Worm (Caenorhabditis elegans) whole organism, L1 larva: Measurements from ENCODE around the gene W09D10.4.
A peak's percentile ranks its signal among the peaks of the same experiment; 100 is the strongest.

Source experiments
- C04F5.9 ChIP-seq: sonication (generic microtip); optimal IDR thresholded peaks from 2 replicates; lab custom pipeline; 2016; ENCODE audit warnings: missing genetic modification characterization, missing compliant biosample characterization
- C34B4.2 ChIP-seq: sonication (generic microtip); optimal IDR thresholded peaks from 2 replicates; lab custom pipeline; 2017; ENCODE audit warnings: mild to moderate bottlenecking, missing genetic modification characterization, missing compliant biosample characterization
- F16B12.6 ChIP-seq: fragments of 150-350 bp; optimal IDR thresholded peaks from 2 replicates; lab custom pipeline; 2014; ENCODE audit warnings: missing biosample characterization, missing genetic modification characterization
- Y116A8C.19 ChIP-seq: sonication (generic microtip); optimal IDR thresholded peaks from 2 replicates; lab custom pipeline; 2016; ENCODE audit warnings: missing compliant biosample characterization, missing genetic modification characterization, borderline replicate concordance
- aha-1 ChIP-seq: fragments of 150-350 bp; optimal IDR thresholded peaks from 2 replicates; lab custom pipeline; 2014; ENCODE audit warnings: missing biosample characterization, missing genetic modification characterization
- ceh-82 ChIP-seq, 3 experiments: fragments of 150-350 bp in 1 of 3; sonication (generic microtip) in 2 of 3; optimal IDR thresholded peaks; 2 replicates each; lab custom pipeline; 2014 to 2017; ENCODE audit warnings: missing biosample characterization in 3 of 3, missing genetic modification characterization in 3 of 3
- ceh-88 ChIP-seq: fragments of 200-800 bp; sonication (Bioruptor generic); IDR thresholded peaks from 2 replicates; pipeline ENCODE4 v1.3.6; 2022; ENCODE audit warnings: missing genetic modification characterization, missing compliant biosample characterization
- ceh-90 ChIP-seq: sonication (generic microtip); optimal IDR thresholded peaks from 2 replicates; lab custom pipeline; 2016; ENCODE audit warnings: missing genetic modification characterization, missing compliant biosample characterization
- ces-1 ChIP-seq: fragments of 150-350 bp; optimal IDR thresholded peaks from 2 replicates; lab custom pipeline; 2014; ENCODE audit warnings: missing biosample characterization, missing genetic modification reagents, missing genetic modification characterization
- dpl-1 ChIP-seq, 3 experiments: fragments of 150-350 bp in 2 of 3; sonication (generic microtip) in 1 of 3; optimal IDR thresholded peaks; 2 replicates each; lab custom pipeline; 2014 to 2017; ENCODE audit warnings: missing biosample characterization in 3 of 3, missing genetic modification characterization in 3 of 3, missing genetic modification reagents in 3 of 3
- dsc-1 ChIP-seq: sonication (generic microtip); optimal IDR thresholded peaks from 2 replicates; lab custom pipeline; 2016; ENCODE audit warnings: mild to moderate bottlenecking, missing genetic modification characterization, missing compliant biosample characterization
- efl-1 ChIP-seq, 4 experiments: fragments of 150-350 bp; optimal IDR thresholded peaks in 3 of 4; peaks in 1 of 4; 1 replicate in 1 of 4; 2 replicates in 3 of 4; lab custom pipeline; 2014; ENCODE audit warnings: missing biosample characterization in 2 of 4, missing genetic modification characterization in 2 of 4, missing genetic modification reagents in 2 of 4
- egl-27 ChIP-seq, 2 experiments: fragments of 150-350 bp in 1 of 2; sonication (generic microtip); optimal IDR thresholded peaks; 3 replicates each; lab custom pipeline; 2017 to 2018; ENCODE audit warnings: missing biosample characterization in 2 of 2, missing genetic modification characterization in 2 of 2, missing genetic modification reagents in 2 of 2
- elt-2 ChIP-seq: sonication (generic microtip); optimal IDR thresholded peaks from 2 replicates; lab custom pipeline; 2016; ENCODE audit warnings: missing genetic modification characterization, mild to moderate bottlenecking, inconsistent platforms, missing compliant biosample characterization, missing genetic modification reagents
- elt-3 ChIP-seq, 6 experiments: fragments of 150-350 bp in 1 of 6; sonication (generic microtip); optimal IDR thresholded peaks; 2 replicates each; lab custom pipeline; 2017 to 2018; ENCODE audit warnings: missing biosample characterization in 6 of 6, missing genetic modification characterization in 6 of 6, inconsistent platforms in 1 of 6
- ets-5 ChIP-seq: fragments of 200-800 bp; sonication (Bioruptor generic); IDR thresholded peaks from 2 replicates; pipeline ENCODE4 v1.3.6; 2022; ENCODE audit warnings: missing genetic modification characterization, missing compliant biosample characterization
- fkh-10 ChIP-seq: sonication (generic microtip); optimal IDR thresholded peaks from 2 replicates; lab custom pipeline; 2017; ENCODE audit warnings: missing biosample characterization, missing genetic modification reagents, missing genetic modification characterization
- fkh-4 ChIP-seq: sonication (generic microtip); optimal IDR thresholded peaks from 2 replicates; lab custom pipeline; 2016; ENCODE audit warnings: missing compliant biosample characterization, missing genetic modification characterization, borderline replicate concordance
- fkh-8 ChIP-seq: sonication (generic microtip); optimal IDR thresholded peaks from 2 replicates; lab custom pipeline; 2016; ENCODE audit warnings: mild to moderate bottlenecking, missing genetic modification characterization, missing compliant biosample characterization
- fos-1 ChIP-seq: fragments of 150-350 bp; optimal IDR thresholded peaks from 2 replicates; lab custom pipeline; 2014; ENCODE audit warnings: missing biosample characterization, missing genetic modification characterization
- hpl-2 ChIP-seq: fragments of 150-350 bp; optimal IDR thresholded peaks from 2 replicates; lab custom pipeline; 2014; ENCODE audit warnings: missing biosample characterization, missing genetic modification reagents, missing genetic modification characterization
- irx-1 ChIP-seq: sonication (generic microtip); optimal IDR thresholded peaks from 2 replicates; lab custom pipeline; 2016; ENCODE audit warnings: missing genetic modification characterization, missing compliant biosample characterization
- lin-13 ChIP-seq: fragments of 150-350 bp; optimal IDR thresholded peaks from 2 replicates; lab custom pipeline; 2014; ENCODE audit warnings: missing biosample characterization, missing genetic modification reagents, missing genetic modification characterization
- lin-14 ChIP-seq: fragments of 200-800 bp; sonication (Bioruptor generic); optimal IDR thresholded peaks from 2 replicates; lab custom pipeline; 2018; ENCODE audit warnings: mild to moderate bottlenecking, missing genetic modification characterization, moderate library complexity, missing compliant biosample characterization
- lin-15B ChIP-seq: fragments of 150-350 bp; sonication (generic microtip); optimal IDR thresholded peaks from 3 replicates; lab custom pipeline; 2014; ENCODE audit warnings: missing biosample characterization, missing genetic modification characterization
- lin-35 ChIP-seq, 2 experiments: fragments of 150-350 bp; optimal IDR thresholded peaks; 2 replicates each; lab custom pipeline; 2014; ENCODE audit warnings: missing biosample characterization in 2 of 2, missing genetic modification characterization in 2 of 2, missing genetic modification reagents in 2 of 2
- lin-39 ChIP-seq: fragments of 150-350 bp; optimal IDR thresholded peaks from 2 replicates; lab custom pipeline; 2014; ENCODE audit warnings: missing biosample characterization, missing genetic modification reagents, missing genetic modification characterization
- lir-3 ChIP-seq: sonication (generic microtip); optimal IDR thresholded peaks from 2 replicates; lab custom pipeline; 2016; ENCODE audit warnings: mild to moderate bottlenecking, missing genetic modification characterization, moderate library complexity, missing compliant biosample characterization; ENCODE audit not compliant: poor library complexity
- lsy-2 ChIP-seq, 2 experiments: fragments of 150-350 bp; optimal IDR thresholded peaks; 2 replicates each; lab custom pipeline; 2014; ENCODE audit warnings: missing biosample characterization in 2 of 2, missing genetic modification characterization in 2 of 2
- mdl-1 ChIP-seq, 2 experiments: fragments of 150-350 bp; optimal IDR thresholded peaks; 2 replicates each; lab custom pipeline; 2014 to 2017; ENCODE audit warnings: missing biosample characterization in 2 of 2, missing genetic modification characterization in 2 of 2, inconsistent platforms in 1 of 2
- mef-2 ChIP-seq: fragments of 150-350 bp; optimal IDR thresholded peaks from 2 replicates; lab custom pipeline; 2014; ENCODE audit warnings: missing biosample characterization, missing genetic modification characterization
- nhr-11 ChIP-seq: fragments of 150-350 bp; optimal IDR thresholded peaks from 2 replicates; lab custom pipeline; 2014; ENCODE audit warnings: missing biosample characterization, missing genetic modification characterization
- nhr-12 ChIP-seq: sonication (generic microtip); optimal IDR thresholded peaks from 2 replicates; lab custom pipeline; 2017; ENCODE audit warnings: missing biosample characterization, missing genetic modification characterization
- nhr-19 ChIP-seq: fragments of 200-800 bp; sonication (Bioruptor generic); conservative IDR thresholded peaks from 2 replicates; pipeline ENCODE4 v1.3.6; 2022; ENCODE audit warnings: missing genetic modification characterization, missing compliant biosample characterization
- nhr-47 ChIP-seq: sonication (generic microtip); optimal IDR thresholded peaks from 2 replicates; lab custom pipeline; 2016; ENCODE audit warnings: mild to moderate bottlenecking, missing genetic modification characterization, moderate library complexity, missing compliant biosample characterization
- nhr-71 ChIP-seq: sonication (generic microtip); optimal IDR thresholded peaks from 2 replicates; lab custom pipeline; 2016; ENCODE audit warnings: mild to moderate bottlenecking, missing genetic modification characterization, moderate library complexity, missing compliant biosample characterization
- nhr-76 ChIP-seq: sonication (generic microtip); optimal IDR thresholded peaks from 2 replicates; lab custom pipeline; 2017; ENCODE audit warnings: missing biosample characterization, missing genetic modification characterization
- nhr-77 ChIP-seq: fragments of 150-350 bp; optimal IDR thresholded peaks from 2 replicates; lab custom pipeline; 2014; ENCODE audit warnings: missing biosample characterization, missing genetic modification characterization
- nhr-84 ChIP-seq: sonication (generic microtip); optimal IDR thresholded peaks from 2 replicates; lab custom pipeline; 2017; ENCODE audit warnings: missing biosample characterization, missing genetic modification characterization
- pqm-1 ChIP-seq: sonication (generic microtip); optimal IDR thresholded peaks from 3 replicates; lab custom pipeline; 2017; ENCODE audit warnings: missing biosample characterization, missing genetic modification characterization
- skn-1 ChIP-seq: fragments of 150-350 bp; optimal IDR thresholded peaks from 2 replicates; lab custom pipeline; 2014; ENCODE audit warnings: missing biosample characterization, missing genetic modification characterization
- sptf-1 ChIP-seq: fragments of 150-350 bp; optimal IDR thresholded peaks from 2 replicates; lab custom pipeline; 2014; ENCODE audit warnings: missing biosample characterization, missing genetic modification characterization
- swsn-7 ChIP-seq: sonication (generic microtip); optimal IDR thresholded peaks from 2 replicates; lab custom pipeline; 2016; ENCODE audit warnings: missing genetic modification characterization, missing compliant biosample characterization
- unc-130 ChIP-seq: fragments of 150-350 bp; optimal IDR thresholded peaks from 2 replicates; lab custom pipeline; 2017; ENCODE audit warnings: missing biosample characterization, missing genetic modification characterization, inconsistent platforms
- unc-62 ChIP-seq: fragments of 150-350 bp; optimal IDR thresholded peaks from 2 replicates; lab custom pipeline; 2014; ENCODE audit warnings: missing biosample characterization, missing genetic modification reagents, missing genetic modification characterization
- unc-98 ChIP-seq: fragments of 200-800 bp; sonication (Bioruptor generic); IDR thresholded peaks from 2 replicates; pipeline ENCODE4 v1.3.6; 2022; ENCODE audit warnings: missing genetic modification characterization, missing compliant biosample characterization
- vab-15 ChIP-seq: sonication (generic microtip); optimal IDR thresholded peaks from 2 replicates; lab custom pipeline; 2017; ENCODE audit warnings: missing genotype, mild to moderate bottlenecking, missing genetic modification characterization, missing compliant biosample characterization
- zag-1 ChIP-seq: fragments of 150-350 bp; optimal IDR thresholded peaks from 2 replicates; lab custom pipeline; 2014; ENCODE audit warnings: missing biosample characterization, missing genetic modification characterization
- zip-4 ChIP-seq: fragments of 200-800 bp; sonication (Bioruptor generic); optimal IDR thresholded peaks from 2 replicates; lab custom pipeline; 2018; ENCODE audit warnings: mild to moderate bottlenecking, missing genetic modification characterization, moderate library complexity, missing compliant biosample characterization

W09D10.4 gene

DNA sequence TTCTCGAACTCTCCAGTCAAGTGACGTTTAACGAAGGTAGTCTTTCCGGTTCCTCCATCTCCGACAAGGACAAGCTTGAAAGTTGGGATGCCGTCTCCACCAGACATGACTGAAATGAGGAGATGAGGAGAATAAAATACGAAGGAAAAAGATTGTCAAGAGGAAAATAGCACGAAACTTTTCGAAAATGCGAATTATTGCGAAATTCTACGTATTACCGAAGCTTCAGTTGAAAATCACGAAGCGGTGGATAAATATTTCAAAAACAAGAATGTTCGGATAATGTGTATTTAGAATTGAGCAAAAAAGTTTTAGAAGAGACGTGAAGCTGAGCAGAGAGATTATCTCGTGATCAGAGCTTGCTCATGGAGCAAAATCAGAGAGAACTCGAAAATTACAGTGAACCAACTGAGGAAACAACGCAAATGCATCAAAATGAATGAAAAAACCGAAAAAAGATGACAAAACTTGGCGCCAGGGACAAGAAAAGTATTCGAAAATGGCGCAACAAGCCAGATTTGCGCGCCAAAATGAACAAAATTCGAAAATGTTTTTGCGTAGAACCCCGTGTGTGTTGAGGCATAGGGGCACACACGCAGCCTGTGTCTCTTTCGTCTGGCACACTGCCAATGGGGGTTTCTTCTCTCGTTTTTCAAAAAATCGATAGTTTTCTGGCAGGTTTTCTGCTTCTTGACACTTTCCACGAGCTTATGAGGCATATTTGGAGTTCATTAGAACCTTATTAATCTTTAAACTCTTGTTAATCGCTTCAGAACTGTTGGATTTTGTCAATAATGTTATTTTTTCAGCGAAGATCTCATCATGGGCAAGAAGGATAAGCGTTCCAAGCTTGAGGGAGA, 31.9 kb upstream of the W09D10.4 start, which contains the start of the genes ran-1 and dkc-1 (continued):
- peak; percentile 31 to 70 (median 35) for TF ChIP-seq ceh-82 (tag; optimal IDR thresholded peaks at IDR 0.05; lab: Kevin White, UChicago)
- TF ChIP-seq nhr-77 (tag; lab: Kevin White, UChicago): peak; percentile 59
- TF ChIP-seq ets-5 (GFP tag; lab: Robert Waterston, UW): no peak
- no peak for TF ChIP-seq C04F5.9 (tag; lab: Kevin White, UChicago)
- TF ChIP-seq nhr-11: no peak
- no peak for TF ChIP-seq pqm-1
- no peak for TF ChIP-seq nhr-76 (tag; lab: Kevin White, UChicago)
- TF ChIP-seq unc-98 (GFP tag; lab: Robert Waterston, UW): no peak
- no peak for TF ChIP-seq sptf-1 (tag; lab: Kevin White, UChicago)
- no peak for TF ChIP-seq unc-62 (GFP tag; lab: Kevin White, UChicago)
- no peak for TF ChIP-seq Y116A8C.19 (tag; lab: Kevin White, UChicago)
- peak; percentile 73 for TF ChIP-seq fkh-8 (tag; lab: Kevin White, UChicago)
- peak; percentile 88 to 91 for TF ChIP-seq lin-35 (GFP tag; optimal IDR thresholded peaks at IDR 0.05; lab: Kevin White, UChicago)
- TF ChIP-seq elt-3 (tag; optimal IDR thresholded peaks at IDR 0.05; lab: Kevin White, UChicago): peak in 2 of 6 experiments; percentile 5 to 52
- peak; percentile 30 for TF ChIP-seq skn-1 (tag; lab: Kevin White, UChicago)
- TF ChIP-seq lir-3 (tag; lab: Kevin White, UChicago): no peak
- no peak for TF ChIP-seq fkh-10 (GFP tag; lab: Kevin White, UChicago)
- TF ChIP-seq lsy-2 (tag; optimal IDR thresholded peaks at IDR 0.05; lab: Kevin White, UChicago): peak; percentile 71 to 85
- TF ChIP-seq efl-1 (optimal IDR thresholded peaks at IDR 0.05; lab: Kevin White, UChicago): peak; percentile 81 to 86
- peak; percentile 85 to 96 for TF ChIP-seq efl-1 (GFP tag; optimal IDR thresholded peaks at IDR 0.05 in 1 of 2; lab: Kevin White, UChicago)
- peak; percentile 64 for TF ChIP-seq nhr-71 (tag; lab: Kevin White, UChicago)
- TF ChIP-seq fkh-4 (tag; lab: Kevin White, UChicago): no peak
- TF ChIP-seq fos-1 (tag; lab: Kevin White, UChicago): no peak
- TF ChIP-seq nhr-12 (tag; lab: Kevin White, UChicago): no peak
- TF ChIP-seq lin-15B (tag; lab: Kevin White, UChicago): peak; percentile 67
- TF ChIP-seq lin-14: peak; percentile 68
- TF ChIP-seq elt-2 (tag; lab: Kevin White, UChicago): no peak
- TF ChIP-seq ceh-88: no peak
- TF ChIP-seq ceh-90: no peak
- no peak for TF ChIP-seq vab-15 (tag; lab: Kevin White, UChicago)
- peak in 1 of 2 experiments; percentile 53 for TF ChIP-seq mdl-1 (tag; optimal IDR thresholded peaks at IDR 0.05; lab: Kevin White, UChicago)
- peak; percentile 47 for TF ChIP-seq nhr-47 (tag; lab: Kevin White, UChicago)
- TF ChIP-seq hpl-2: no peak
- peak; percentile 35 for TF ChIP-seq irx-1 (tag; lab: Kevin White, UChicago)
- peak; percentile 16 for TF ChIP-seq lin-13 (GFP tag; lab: Kevin White, UChicago)
- peak; percentile 77 for TF ChIP-seq zip-4 (GFP tag; lab: Kevin White, UChicago)
- no peak for TF ChIP-seq zag-1 (tag; lab: Kevin White, UChicago)
- no peak for TF ChIP-seq lin-39 (tag; lab: Kevin White, UChicago)
- TF ChIP-seq ces-1 (GFP tag; lab: Kevin White, UChicago): no peak
- TF ChIP-seq dpl-1 (GFP tag; optimal IDR thresholded peaks at IDR 0.05; lab: Kevin White, UChicago): peak; percentile 84 to 89 (median 84)
- TF ChIP-seq swsn-7: peak; percentile 56
- TF ChIP-seq F16B12.6: peak; percentile 63
- TF ChIP-seq nhr-84 (tag; lab: Kevin White, UChicago): no peak
- peak; percentile 19 for TF ChIP-seq dsc-1 (tag; lab: Kevin White, UChicago)
- TF ChIP-seq aha-1 (tag; lab: Kevin White, UChicago): no peak
- peak; percentile 38 for TF ChIP-seq nhr-19 (GFP tag; lab: Robert Waterston, UW)
- TF ChIP-seq egl-27 (tag; optimal IDR thresholded peaks at IDR 0.05; lab: Kevin White, UChicago): no peak
- TF ChIP-seq C34B4.2 (tag; lab: Kevin White, UChicago): no peak
- TF ChIP-seq unc-130 (tag; lab: Kevin White, UChicago): peak; percentile 57
- TF ChIP-seq mef-2 (tag; lab: Kevin White, UChicago): no peak
